Worm (Caenorhabditis elegans): ENCODE results near the gene nlp-27.

DNA sequence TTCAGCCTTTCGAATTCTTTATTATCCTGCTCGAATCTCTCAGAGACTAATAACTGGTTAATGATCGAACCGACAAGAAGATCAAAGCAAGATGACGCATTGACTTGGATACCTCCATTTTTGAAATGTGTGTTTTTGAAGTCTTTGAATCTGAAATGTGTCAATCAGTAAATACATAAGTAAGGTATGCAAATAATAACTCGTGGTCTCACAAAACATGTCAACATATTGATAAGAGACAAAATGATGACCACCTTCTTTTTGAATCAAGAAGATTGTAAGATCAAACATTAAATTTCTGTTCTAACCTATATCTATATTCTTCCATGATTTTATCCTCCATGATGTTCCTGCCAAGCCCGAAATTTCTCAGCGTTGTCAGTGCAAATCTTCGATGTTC lies 19.5 kb upstream of the nlp-27 start:
- TF ChIP-seq elt-3 (tag; optimal IDR thresholded peaks at IDR 0.05) (no peak), unc-62 (GFP tag; optimal IDR thresholded peaks at IDR 0.05) (no peak), aly-2 (tag; optimal IDR thresholded peaks at IDR 0.05) (no peak)
